Fruit fly (Drosophila melanogaster) whole organism, embryonic: Measurements from ENCODE around the gene Acn.

ENCODE experiments used
- Aef1 ChIP-seq: fragments of 200-800 bp; sonication (Bioruptor generic); IDR thresholded peaks from 3 replicates; pipeline ENCODE4 v1.3.6; 2022; ENCODE audit warnings: missing biosample characterization, missing genetic modification characterization
- BtbVII ChIP-seq: fragments of 200-800 bp; sonication (Bioruptor generic); optimal IDR thresholded peaks from 3 replicates; lab custom pipeline; 2017; ENCODE audit warnings: missing biosample characterization, mild to moderate bottlenecking, missing genetic modification characterization
- CG1024 ChIP-seq: fragments of 200-800 bp; sonication (Bioruptor generic); IDR thresholded peaks from 2 replicates; pipeline ENCODE4 v1.3.6; 2022; ENCODE audit warnings: missing biosample characterization, missing genetic modification characterization
- CG10565 ChIP-seq: fragments of 200-800 bp; sonication (Bioruptor generic); optimal IDR thresholded peaks from 3 replicates; lab custom pipeline; 2016; ENCODE audit warnings: missing biosample characterization, mild to moderate bottlenecking, missing genetic modification characterization
- CG10959 ChIP-seq: fragments of 200-800 bp; sonication (Bioruptor generic); IDR thresholded peaks from 2 replicates; pipeline ENCODE4 v1.3.6; 2022; ENCODE audit warnings: missing biosample characterization, missing genetic modification characterization
- CG12744 ChIP-seq: fragments of 200-800 bp; sonication (Bioruptor generic); optimal IDR thresholded peaks from 2 replicates; lab custom pipeline; 2016; ENCODE audit warnings: missing biosample characterization, missing genetic modification characterization
- CG14965 ChIP-seq: fragments of 200-800 bp; sonication (Bioruptor generic); optimal IDR thresholded peaks from 2 replicates; lab custom pipeline; 2016; ENCODE audit warnings: missing biosample characterization, missing genetic modification characterization, borderline replicate concordance
- CG15514 ChIP-seq: fragments of 200-800 bp; sonication (Bioruptor generic); optimal IDR thresholded peaks from 3 replicates; lab custom pipeline; 2017; ENCODE audit warnings: missing biosample characterization, missing genetic modification characterization, mild to moderate bottlenecking, moderate library complexity, missing genetic modification reagents
- CG15696 ChIP-seq: fragments of 200-800 bp; sonication (Bioruptor generic); optimal IDR thresholded peaks from 2 replicates; lab custom pipeline; 2019; ENCODE audit warnings: missing biosample characterization, mild to moderate bottlenecking, missing genetic modification characterization, moderate library complexity
- CG30403 ChIP-seq: fragments of 200-800 bp; sonication (Bioruptor generic); optimal IDR thresholded peaks from 3 replicates; lab custom pipeline; 2016; ENCODE audit warnings: missing biosample characterization, missing genetic modification characterization
- CG30431 ChIP-seq: fragments of 200-800 bp; sonication (Bioruptor generic); optimal IDR thresholded peaks from 2 replicates; lab custom pipeline; 2017; ENCODE audit warnings: missing biosample characterization, missing genetic modification characterization
- CG3407 ChIP-seq: fragments of 200-800 bp; sonication (Bioruptor generic); optimal IDR thresholded peaks from 2 replicates; lab custom pipeline; 2018; ENCODE audit warnings: missing biosample characterization, mild to moderate bottlenecking, missing genetic modification characterization
- CG3838 ChIP-seq: fragments of 200-800 bp; sonication (Bioruptor generic); optimal IDR thresholded peaks from 3 replicates; lab custom pipeline; 2016; ENCODE audit warnings: missing biosample characterization, missing genetic modification characterization
- CG3995 ChIP-seq: fragments of 200-800 bp; sonication (Bioruptor generic); optimal IDR thresholded peaks from 3 replicates; lab custom pipeline; 2016; ENCODE audit warnings: missing biosample characterization, missing genetic modification characterization
- CG4328 ChIP-seq: fragments of 200-800 bp; sonication (Bioruptor generic); optimal IDR thresholded peaks from 3 replicates; lab custom pipeline; 2017; ENCODE audit warnings: missing biosample characterization, missing genetic modification reagents, missing genetic modification characterization
- CG5180 ChIP-seq: fragments of 200-800 bp; sonication (Bioruptor generic); optimal IDR thresholded peaks from 3 replicates; lab custom pipeline; 2017; ENCODE audit warnings: missing biosample characterization, missing genetic modification characterization, mild to moderate bottlenecking, moderate library complexity, missing genetic modification reagents
- CG6854 ChIP-seq: fragments of 200-800 bp; sonication (Bioruptor generic); optimal IDR thresholded peaks from 3 replicates; lab custom pipeline; 2017; ENCODE audit warnings: missing biosample characterization, mild to moderate bottlenecking, missing genetic modification characterization
- CG8478 ChIP-seq: fragments of >200 bp; optimal IDR thresholded peaks from 2 replicates; lab custom pipeline; 2018
- CG9817 ChIP-seq: fragments of 200-800 bp; sonication (Bioruptor generic); optimal IDR thresholded peaks from 2 replicates; lab custom pipeline; 2018; ENCODE audit warnings: missing biosample characterization, mild to moderate bottlenecking, missing genetic modification characterization, moderate library complexity
- Dfd ChIP-seq, 2 experiments: fragments of >200 bp; optimal IDR thresholded peaks; 2 replicates each; lab custom pipeline; 2017; ENCODE audit warnings: missing biosample characterization in 2 of 2, missing genetic modification characterization in 2 of 2
- E2f2 ChIP-seq: fragments of 200-800 bp; sonication (Bioruptor generic); IDR thresholded peaks from 2 replicates; pipeline ENCODE4 v1.3.6; 2022; ENCODE audit warnings: missing biosample characterization, missing genetic modification characterization
- Hey ChIP-seq: fragments of 200-800 bp; sonication (Bioruptor generic); optimal IDR thresholded peaks from 3 replicates; lab custom pipeline; 2018; ENCODE audit warnings: missing biosample characterization, mild to moderate bottlenecking, missing genetic modification characterization
- Kr ChIP-seq: fragments of 200-800 bp; sonication (Bioruptor generic); optimal IDR thresholded peaks from 2 replicates; lab custom pipeline; 2017; ENCODE audit warnings: missing biosample characterization, mild to moderate bottlenecking, missing genetic modification characterization
- Med ChIP-seq: fragments of 200-800 bp; sonication (Bioruptor generic); peaks from one replicate; lab custom pipeline; 2016; ENCODE audit warnings: missing biosample characterization, missing genetic modification characterization, mild to moderate bottlenecking, inconsistent platforms, moderate library complexity
- Opbp ChIP-seq: fragments of 200-800 bp; sonication (Bioruptor generic); IDR thresholded peaks from 3 replicates; pipeline ENCODE4 v1.3.6; 2022; ENCODE audit warnings: missing biosample characterization, missing genetic modification characterization; ENCODE audit not compliant: partially characterized antibody
- Tbp ChIP-seq: fragments of >200 bp; optimal IDR thresholded peaks from 2 replicates; lab custom pipeline; 2018; ENCODE audit warnings: missing biosample characterization, missing genetic modification characterization
- ab ChIP-seq: fragments of 200-800 bp; sonication (Bioruptor generic); optimal IDR thresholded peaks from 2 replicates; lab custom pipeline; 2016; ENCODE audit warnings: missing biosample characterization, missing genetic modification characterization
- abd-A ChIP-seq: fragments of 200-800 bp; sonication (Bioruptor generic); optimal IDR thresholded peaks from 3 replicates; lab custom pipeline; 2019; ENCODE audit warnings: missing biosample characterization, mild to moderate bottlenecking, missing genetic modification characterization, moderate library complexity
- az2 ChIP-seq: fragments of 200-800 bp; sonication (Bioruptor generic); optimal IDR thresholded peaks from 3 replicates; lab custom pipeline; 2016; ENCODE audit warnings: missing biosample characterization, missing genetic modification characterization
- cas ChIP-seq: fragments of 200-800 bp; sonication (Bioruptor generic); IDR thresholded peaks from 2 replicates; pipeline ENCODE4 v1.3.6; 2022; ENCODE audit warnings: missing biosample characterization, missing genetic modification characterization
- chinmo ChIP-seq: fragments of 200-800 bp; sonication (Bioruptor generic); IDR thresholded peaks from 4 replicates; pipeline ENCODE4 v1.3.6; 2022; ENCODE audit warnings: missing biosample characterization, missing genetic modification characterization; ENCODE audit not compliant: partially characterized antibody
- dm ChIP-seq: fragments of 200-800 bp; sonication (Bioruptor generic); optimal IDR thresholded peaks from 3 replicates; lab custom pipeline; 2016; ENCODE audit warnings: missing biosample characterization, missing genetic modification characterization
- dysf ChIP-seq: fragments of 200-800 bp; sonication (Bioruptor generic); IDR thresholded peaks from 3 replicates; pipeline ENCODE4 v1.3.6; 2022; ENCODE audit warnings: missing biosample characterization, missing genetic modification characterization
- ewg ChIP-seq: fragments of 200-800 bp; sonication (Bioruptor generic); optimal IDR thresholded peaks from 3 replicates; lab custom pipeline; 2017; ENCODE audit warnings: mild to moderate bottlenecking, missing biosample characterization, missing genetic modification reagents, missing genetic modification characterization
- hb ChIP-seq: fragments of 200-800 bp; sonication (Bioruptor generic); IDR thresholded peaks from 3 replicates; pipeline ENCODE4 v1.3.6; 2022; ENCODE audit warnings: missing biosample characterization, missing genetic modification characterization; ENCODE audit not compliant: partially characterized antibody
- lilli ChIP-seq: fragments of 200-800 bp; sonication (Bioruptor generic); optimal IDR thresholded peaks from 3 replicates; lab custom pipeline; 2016; ENCODE audit warnings: missing biosample characterization, missing genetic modification characterization
- lmd ChIP-seq: fragments of 200-800 bp; sonication (Bioruptor generic); IDR thresholded peaks from 2 replicates; pipeline ENCODE4 v1.3.6; 2022; ENCODE audit warnings: missing biosample characterization, missing genetic modification characterization
- otp ChIP-seq: fragments of 200-800 bp; sonication (Bioruptor generic); IDR thresholded peaks from 3 replicates; pipeline ENCODE4, ENCODE4 v1.3.6; 2022; ENCODE audit warnings: missing biosample characterization, missing genetic modification characterization
- pan ChIP-seq, 4 experiments: fragments of >200 bp in 3 of 4; fragments of 200-800 bp in 1 of 4; sonication (Bioruptor generic) in 1 of 4; optimal IDR thresholded peaks in 3 of 4; IDR thresholded peaks in 1 of 4; 2 replicates each; pipeline versions ENCODE4 v1.3.6 to Lab custom; 2017 to 2022; ENCODE audit warnings: missing biosample characterization in 2 of 4, missing genetic modification characterization in 2 of 4, mixed read lengths in 1 of 4
- peb ChIP-seq: fragments of 200-800 bp; sonication (Bioruptor generic); IDR thresholded peaks from 2 replicates; pipeline ENCODE4 v1.3.6; 2022; ENCODE audit warnings: missing biosample characterization, missing genetic modification characterization
- ro ChIP-seq: fragments of 200-800 bp; sonication (Bioruptor generic); IDR thresholded peaks from 2 replicates; pipeline ENCODE4 v1.3.6; 2022; ENCODE audit warnings: missing biosample characterization, missing genetic modification characterization
- sens ChIP-seq: fragments of 200-800 bp; sonication (Bioruptor generic); peaks from one replicate; lab custom pipeline; 2016; ENCODE audit warnings: missing biosample characterization, missing genetic modification characterization
- zen2 ChIP-seq: fragments of 200-800 bp; sonication (Bioruptor generic); IDR thresholded peaks from 3 replicates; pipeline ENCODE4 v1.3.6; 2022; ENCODE audit warnings: missing biosample characterization, missing genetic modification characterization; ENCODE audit not compliant: partially characterized antibody
- zf30C ChIP-seq: fragments of 200-800 bp; sonication (Bioruptor generic); optimal IDR thresholded peaks from 3 replicates; lab custom pipeline; 2018; ENCODE audit warnings: missing biosample characterization, mild to moderate bottlenecking, missing genetic modification characterization

Gene Acn

dm6 chr2L:19009130-19009529, 36.0 kb upstream of the Acn start, which contains the start of gene RpL30 (continued):
- TF ChIP-seq CG3407 (GFP tag; lab: Kevin White, UChicago), result peak; percentile 90
- TF ChIP-seq CG30431 (GFP tag; lab: Kevin White, UChicago), result peak; percentile 79
- peak; percentile 95 for TF ChIP-seq CG6854 (GFP tag; lab: Kevin White, UChicago)
- no peak for TF ChIP-seq Dfd (GFP tag; optimal IDR thresholded peaks at IDR 0.05; lab: Kevin White, UChicago)
- TF ChIP-seq az2, result peak; percentile 79
- TF ChIP-seq BtbVII, result peak; percentile 95
- TF ChIP-seq Aef1 (GFP tag; lab: Robert Waterston, UW), result peak; percentile 60
- peak; percentile 80 for TF ChIP-seq CG9817 (tag; lab: Kevin White, UChicago)
- TF ChIP-seq CG12744 (GFP tag; lab: Kevin White, UChicago), result peak; percentile 88
- TF ChIP-seq CG4328 (GFP tag; lab: Kevin White, UChicago), result peak; percentile 90
- peak; percentile 79 for TF ChIP-seq lilli (GFP tag; lab: Kevin White, UChicago)
- no peak for TF ChIP-seq zen2 (GFP tag; lab: Robert Waterston, UW)
- peak; percentile 78 for TF ChIP-seq Opbp (GFP tag; lab: Robert Waterston, UW)
- peak; percentile 99 for TF ChIP-seq E2f2 (GFP tag; lab: Robert Waterston, UW)
- TF ChIP-seq peb (GFP tag; lab: Robert Waterston, UW), result peak; percentile 42; the same call in 1 of the 2 replicates
- peak; percentile 64 for TF ChIP-seq CG3838
- peak; percentile 70 for TF ChIP-seq CG5180 (GFP tag; lab: Kevin White, UChicago)
- peak; percentile 75 for TF ChIP-seq CG10959
- peak; percentile 72 for TF ChIP-seq CG30403 (GFP tag; lab: Kevin White, UChicago)
- peak; percentile 94 for TF ChIP-seq otp (GFP tag; lab: Robert Waterston, UW)
- TF ChIP-seq dm, result peak; percentile 100
- TF ChIP-seq CG1024 (GFP tag; lab: Robert Waterston, UW), result peak; percentile 71
- TF ChIP-seq Tbp (GFP tag; lab: Kevin White, UChicago), result peak; percentile 56
- TF ChIP-seq zf30C, result peak; percentile 54
- TF ChIP-seq CG15696 (tag; lab: Kevin White, UChicago), result peak; percentile 59
- TF ChIP-seq CG10565 (GFP tag; lab: Kevin White, UChicago), result peak; percentile 35
- peak; percentile 35 for TF ChIP-seq ab (GFP tag; lab: Kevin White, UChicago)
- TF ChIP-seq CG15514 (GFP tag; lab: Kevin White, UChicago), result peak; percentile 96
- peak; percentile 74 for TF ChIP-seq CG3995
- TF ChIP-seq CG14965 (GFP tag; lab: Kevin White, UChicago), result peak; percentile 85
- peak; percentile 44; the same call in 1 of the 2 replicates for TF ChIP-seq ro (GFP tag; lab: Robert Waterston, UW)

dm6 chr2L:19010037-19010436, 35.1 kb upstream of the Acn start:
- TF ChIP-seq CG8478 (lab: Kevin White, UChicago), result no peak
- no peak for TF ChIP-seq Kr (GFP tag; lab: Kevin White, UChicago)
- TF ChIP-seq ewg (GFP tag; lab: Kevin White, UChicago), result no peak
- TF ChIP-seq abd-A (tag; lab: Kevin White, UChicago), result peak; percentile 26
- no peak for TF ChIP-seq CG14965 (GFP tag; lab: Kevin White, UChicago)
- peak; percentile 96 for TF ChIP-seq Hey (tag; lab: Kevin White, UChicago)
- 0 out of 3 replicates have a peak, but pooled peaks have one; percentile 38 for TF ChIP-seq zen2 (GFP tag; lab: Robert Waterston, UW)
- TF ChIP-seq cas, result no peak
- TF ChIP-seq sens (GFP tag; lab: Kevin White, UChicago), result peak; percentile 26
- 0 out of 4 replicates have a peak, but pooled peaks have one; percentile 57 for TF ChIP-seq chinmo
- TF ChIP-seq pan (optimal IDR thresholded peaks at IDR 0.05; lab: Kevin White, UChicago), result no peak
- TF ChIP-seq pan (GFP tag; optimal IDR thresholded peaks at IDR 0.05 in 1 of 2, IDR thresholded peaks at IDR 0.05 in 1 of 2), result no peak
- no peak for TF ChIP-seq hb
- no peak for TF ChIP-seq dysf
- 0 out of 2 replicates have a peak, but pooled peaks have one; percentile 11 for TF ChIP-seq lmd
- TF ChIP-seq Med, result peak; percentile 29
